Worm (Caenorhabditis elegans): Measurements from ENCODE around the gene R02F2.6.
A peak's percentile ranks its signal among the peaks of the same experiment; 100 is the strongest.

The R02F2.6 gene

ce11 chrIII:5478011-5478410, 713 bp downstream of the R02F2.6 start, which contains the start of gene R02F2.10:
Gene R02F2.10 (plus strand): TSS chrIII:5478311.
- TF ChIP-seq zip-11 (GFP tag; IDR thresholded peaks at IDR 0.05), result no peak
- peak; percentile 48 for TF ChIP-seq aha-1 (tag)

ce11 chrIII:5474176-5474575, 4.5 kb downstream of the R02F2.6 start, which contains the start of gene lon-1:
Gene lon-1 (plus strand): TSS chrIII:5474476.
- TF ChIP-seq mdt-29 (GFP tag; IDR thresholded peaks at IDR 0.05) (no peak), D1046.2 (GFP tag; IDR thresholded peaks at IDR 0.05) (no peak), mxl-3 (GFP tag; optimal IDR thresholded peaks at IDR 0.05) (peak; percentile 16)

ce11 chrIII:5472693-5473092, 6.0 kb downstream of the R02F2.6 start:
- no peak for TF ChIP-seq nhr-42 (GFP tag; IDR thresholded peaks at IDR 0.05)
- peak in 1 of 2 experiments; percentile 74 for TF ChIP-seq mdl-1 (tag; optimal IDR thresholded peaks at IDR 0.05)
- peak; percentile 74 for TF ChIP-seq nhr-48 (tag; optimal IDR thresholded peaks at IDR 0.05)
- TF ChIP-seq snpc-1.2 (GFP tag; IDR thresholded peaks at IDR 0.05), result no peak
- TF ChIP-seq hlh-11 (tag; optimal IDR thresholded peaks at IDR 0.05), result peak; percentile 72
- peak; percentile 42 for TF ChIP-seq nhr-28 (tag; optimal IDR thresholded peaks at IDR 0.05)
- TF ChIP-seq T26A8.4 (GFP tag; IDR thresholded peaks at IDR 0.05), result 0 out of 2 replicates have a peak, but pooled peaks have one; percentile 48
- peak; percentile 38 for TF ChIP-seq aha-1 (tag)
- no peak for TF ChIP-seq pha-4 (GFP tag; IDR thresholded peaks at IDR 0.05)
- no peak for TF ChIP-seq pha-4 (tag; optimal IDR thresholded peaks at IDR 0.05)
- TF ChIP-seq mxl-3 (GFP tag; optimal IDR thresholded peaks at IDR 0.05), result peak; percentile 58
- TF ChIP-seq daf-19 (GFP tag; conservative IDR thresholded peaks at IDR 0.05), result no peak
- no peak for TF ChIP-seq T20F7.1 (GFP tag; optimal IDR thresholded peaks at IDR 0.05)
- TF ChIP-seq dpl-1 (GFP tag; optimal IDR thresholded peaks at IDR 0.05), result peak; percentile 9
- TF ChIP-seq nhr-25 (tag; optimal IDR thresholded peaks at IDR 0.05; ENCODE audit: borderline replicate concordance, insufficient read depth), result no peak
- 0 out of 2 replicates have a peak, but pooled peaks have one; percentile 51 for TF ChIP-seq lin-1 (GFP tag; IDR thresholded peaks at IDR 0.05)
- no peak for TF ChIP-seq daf-12 (tag; optimal IDR thresholded peaks at IDR 0.05)

- no peak for TF ChIP-seq egl-43 (GFP tag; IDR thresholded peaks at IDR 0.05)
- no peak for TF ChIP-seq nhr-102 (tag; optimal IDR thresholded peaks at IDR 0.05)
- no peak for TF ChIP-seq ctbp-1 (GFP tag; IDR thresholded peaks at IDR 0.05)
- no peak for TF ChIP-seq zfp-2 (tag; optimal IDR thresholded peaks at IDR 0.05)
- no peak for TF ChIP-seq zip-2 (tag; optimal IDR thresholded peaks at IDR 0.05)
- no peak for TF ChIP-seq dpl-1 (GFP tag; optimal IDR thresholded peaks at IDR 0.05)
- TF ChIP-seq sdz-12 (GFP tag; optimal IDR thresholded peaks at IDR 0.05), result no peak
- no peak for TF ChIP-seq spr-3 (GFP tag; optimal IDR thresholded peaks at IDR 0.05)
- no peak for TF ChIP-seq F26F4.8 (GFP tag; conservative IDR thresholded peaks at IDR 0.05)
- TF ChIP-seq fos-1 (tag; optimal IDR thresholded peaks at IDR 0.05), result no peak
- no peak for TF ChIP-seq ztf-7 (tag; optimal IDR thresholded peaks at IDR 0.05)
- no peak for TF ChIP-seq dve-1 (tag; optimal IDR thresholded peaks at IDR 0.05; ENCODE audit: insufficient read depth)
- TF ChIP-seq unc-130 (GFP tag; optimal IDR thresholded peaks at IDR 0.05), result no peak
- TF ChIP-seq nhr-25 (tag; optimal IDR thresholded peaks at IDR 0.05; ENCODE audit: borderline replicate concordance, insufficient read depth), result no peak
Observed at ce11 chrIII:5469090-5469489, 9.6 kb downstream of the R02F2.6 start.

ce11 chrIII:5464850-5465249, 13.9 kb downstream of the R02F2.6 start:
- TF ChIP-seq mxl-2 (GFP tag; conservative IDR thresholded peaks at IDR 0.05) (no peak), lin-38 (GFP tag; IDR thresholded peaks at IDR 0.05) (no peak), ceh-20 (GFP tag; IDR thresholded peaks at IDR 0.05) (no peak), F26F4.8 (GFP tag; conservative IDR thresholded peaks at IDR 0.05) (no peak), mdl-1 (tag; optimal IDR thresholded peaks at IDR 0.05) (peak in 1 of 2 experiments; percentile 10), dve-1 (tag; optimal IDR thresholded peaks at IDR 0.05; ENCODE audit: insufficient read depth) (no peak), ceh-82 (tag; optimal IDR thresholded peaks at IDR 0.05) (no peak), nhr-48 (tag; optimal IDR thresholded peaks at IDR 0.05) (no peak), dmd-9 (GFP tag; IDR thresholded peaks at IDR 0.05) (no peak), lin-39 (tag; optimal IDR thresholded peaks at IDR 0.05) (no peak), F37D6.2 (tag; optimal IDR thresholded peaks at IDR 0.05) (no peak), hlh-11 (tag; optimal IDR thresholded peaks at IDR 0.05) (no peak), mdt-29 (GFP tag; IDR thresholded peaks at IDR 0.05) (no peak), fos-1 (tag; optimal IDR thresholded peaks at IDR 0.05) (no peak), nhr-28 (tag; optimal IDR thresholded peaks at IDR 0.05) (peak; percentile 5), Y48G9A.11 (GFP tag; IDR thresholded peaks at IDR 0.05) (no peak)
